Fruit fly (Drosophila melanogaster) whole organism: ENCODE measurements around the gene Eip78C.

ENCODE experiments used
- CG8478 ChIP-seq: fragments of >200 bp; optimal IDR thresholded peaks from 2 replicates; lab custom pipeline; 2018; ENCODE audit warnings: inconsistent platforms
- Dll ChIP-seq: fragments of >200 bp; optimal IDR thresholded peaks from 2 replicates; lab custom pipeline; 2017
- pan ChIP-seq: fragments of >200 bp; optimal IDR thresholded peaks from 2 replicates; lab custom pipeline; 2017
- psq ChIP-seq: fragments of >200 bp; optimal IDR thresholded peaks from 2 replicates; lab custom pipeline; 2017
- usp ChIP-seq: fragments of >200 bp; optimal IDR thresholded peaks from 2 replicates; lab custom pipeline; 2017; ENCODE audit warnings: missing biosample characterization, missing genetic modification characterization, mixed read lengths

dm6 chr3L:21216697-21217291, 9.6 kb upstream of the Eip78C start, which contains the start of the genes Trmt112 and Ilk:
- TF ChIP-seq CG8478 (lab: Kevin White, UChicago) (no peak), psq (no peak), pan (lab: Kevin White, UChicago) (no peak), Dll (no peak), usp (no peak)
